Worm (Caenorhabditis elegans): ENCODE data around the gene nhr-3.

Gene nhr-3

ce11 chrX:14562286-14563086 is 4.2 kb downstream of the nhr-3 start:
- TF ChIP-seq nhr-28 (tag; optimal IDR thresholded peaks at IDR 0.05) (no peak), elt-1 (tag; optimal IDR thresholded peaks at IDR 0.05; ENCODE audit: borderline replicate concordance, insufficient read depth) (peak; percentile 87), unc-62 (GFP tag; optimal IDR thresholded peaks at IDR 0.05) (peak; percentile 53), tbx-8 (GFP tag; optimal IDR thresholded peaks at IDR 0.05) (no peak), hlh-1 (tag; optimal IDR thresholded peaks at IDR 0.05) (peak; percentile 48)

DNA sequence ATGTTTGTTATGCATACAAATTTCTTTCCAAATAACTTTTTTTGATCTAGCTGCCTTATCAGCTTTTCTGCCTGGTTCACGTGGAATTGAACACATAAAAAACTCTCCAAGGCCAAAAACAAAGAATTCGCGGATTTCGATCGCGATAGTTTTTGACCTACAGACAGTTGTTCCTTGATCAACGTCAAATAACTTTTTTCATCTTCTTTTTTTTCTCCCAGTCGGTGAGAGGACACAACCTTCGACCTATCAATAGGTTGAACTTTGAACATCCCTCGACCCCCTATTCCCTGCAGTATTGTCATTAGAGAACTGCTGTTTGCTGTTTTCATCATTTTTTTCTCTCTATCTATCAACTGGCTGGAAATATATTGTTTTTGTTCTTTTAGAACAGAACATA is 5.5 kb downstream of the nhr-3 start:
- TF ChIP-seq unc-120 (tag; optimal IDR thresholded peaks at IDR 0.05; ENCODE audit: poor library complexity, severe bottlenecking) (no peak), nhr-2 (tag; optimal IDR thresholded peaks at IDR 0.05) (no peak), lsy-2 (tag; optimal IDR thresholded peaks at IDR 0.05) (no peak), drap-1 (GFP tag; optimal IDR thresholded peaks at IDR 0.05) (no peak), nhr-237 (tag; optimal IDR thresholded peaks at IDR 0.05) (no peak), sptf-1 (tag; optimal IDR thresholded peaks at IDR 0.05) (no peak), zip-8 (tag; optimal IDR thresholded peaks at IDR 0.05) (no peak), M03D4.4 (tag; optimal IDR thresholded peaks at IDR 0.05) (no peak), bed-3 (GFP tag; optimal IDR thresholded peaks at IDR 0.05) (no peak), nhr-12 (tag; optimal IDR thresholded peaks at IDR 0.05) (no peak), unc-62 (GFP tag; optimal IDR thresholded peaks at IDR 0.05) (no peak), ceh-39 (tag; optimal IDR thresholded peaks at IDR 0.05) (no peak), flh-1 (GFP tag; optimal IDR thresholded peaks at IDR 0.05) (no peak), mls-2 (tag; optimal IDR thresholded peaks at IDR 0.05) (no peak), lin-13 (tag; optimal IDR thresholded peaks at IDR 0.05) (no peak)

DNA sequence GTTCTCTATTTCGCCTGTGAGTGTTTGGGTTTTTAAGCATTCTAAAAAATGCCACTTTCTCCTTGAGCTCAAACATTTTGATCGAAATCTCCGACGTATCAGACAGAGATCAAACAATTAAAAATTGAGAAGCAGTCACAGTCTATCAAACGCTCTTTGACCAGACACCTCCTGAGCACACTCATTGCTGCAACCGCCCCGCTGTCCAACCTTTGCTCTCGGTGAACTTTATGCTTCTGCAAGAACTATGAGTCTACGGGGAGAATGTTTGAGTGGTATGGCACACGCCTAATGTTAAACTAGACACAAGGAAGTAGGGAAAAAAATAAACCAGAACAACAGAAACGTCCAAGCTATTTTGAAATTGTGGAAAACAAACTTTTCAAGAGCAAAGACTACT is 6.9 kb downstream of the nhr-3 start:
- no peak for TF ChIP-seq nhr-237 (tag; optimal IDR thresholded peaks at IDR 0.05)
- no peak for TF ChIP-seq ces-1 (GFP tag; optimal IDR thresholded peaks at IDR 0.05)
- TF ChIP-seq nhr-2 (tag; optimal IDR thresholded peaks at IDR 0.05), result no peak
- TF ChIP-seq elt-1 (tag; optimal IDR thresholded peaks at IDR 0.05; ENCODE audit: borderline replicate concordance, insufficient read depth), result no peak

ce11 chrX:14566047-14566446 is 7.7 kb downstream of the nhr-3 start:
- TF ChIP-seq sem-2 (GFP tag; optimal IDR thresholded peaks at IDR 0.05) (no peak), mep-1 (tag; optimal IDR thresholded peaks at IDR 0.05) (no peak), snpc-4 (tag; optimal IDR thresholded peaks at IDR 0.05) (no peak), blmp-1 (tag; optimal IDR thresholded peaks at IDR 0.05) (no peak), nhr-76 (tag; optimal IDR thresholded peaks at IDR 0.05) (no peak), drap-1 (GFP tag; optimal IDR thresholded peaks at IDR 0.05) (no peak), lin-32 (GFP tag; optimal IDR thresholded peaks at IDR 0.05) (no peak), mab-5 (tag; optimal IDR thresholded peaks at IDR 0.05) (no peak), unc-120 (tag; optimal IDR thresholded peaks at IDR 0.05; ENCODE audit: poor library complexity, severe bottlenecking) (peak; percentile 24), lin-13 (tag; optimal IDR thresholded peaks at IDR 0.05) (no peak), unc-62 (GFP tag; optimal IDR thresholded peaks at IDR 0.05) (peak; percentile 45), ces-1 (GFP tag; optimal IDR thresholded peaks at IDR 0.05) (no peak), tbx-8 (GFP tag; optimal IDR thresholded peaks at IDR 0.05) (no peak), mls-2 (tag; optimal IDR thresholded peaks at IDR 0.05) (no peak), nhr-28 (tag; optimal IDR thresholded peaks at IDR 0.05) (no peak), ham-2 (GFP tag; optimal IDR thresholded peaks at IDR 0.05) (no peak), ceh-83 (GFP tag; optimal IDR thresholded peaks at IDR 0.05) (no peak), nhr-237 (tag; optimal IDR thresholded peaks at IDR 0.05) (no peak), pha-4 (tag; optimal IDR thresholded peaks at IDR 0.05) (no peak), hlh-1 (tag; optimal IDR thresholded peaks at IDR 0.05) (peak; percentile 95), lsy-2 (tag; optimal IDR thresholded peaks at IDR 0.05) (no peak), flh-1 (GFP tag; optimal IDR thresholded peaks at IDR 0.05) (no peak), nhr-2 (tag; optimal IDR thresholded peaks at IDR 0.05) (no peak), ceh-43 (GFP tag; optimal IDR thresholded peaks at IDR 0.05) (no peak), sptf-1 (tag; optimal IDR thresholded peaks at IDR 0.05) (no peak)

All from whole organism, mixed stage, embryonic.